Fruit fly (Drosophila melanogaster) whole organism, adult: ENCODE measurements around the gene CG2310.
A peak's percentile ranks its signal among the peaks of the same experiment; 100 is the strongest.

ENCODE experiments used
- CG11617 ChIP-seq: fragments of 200-800 bp; sonication (Bioruptor generic); optimal IDR thresholded peaks from 2 replicates; lab custom pipeline; 2017; ENCODE audit warnings: mild to moderate bottlenecking, missing biosample characterization, missing genetic modification reagents, missing genetic modification characterization
- CG12768 ChIP-seq: fragments of 200-800 bp; sonication (Bioruptor generic); optimal IDR thresholded peaks from 2 replicates; lab custom pipeline; 2017; ENCODE audit warnings: missing biosample characterization, missing genetic modification characterization, mild to moderate bottlenecking, moderate library complexity, missing genetic modification reagents
- CG14711 ChIP-seq: fragments of 200-800 bp; sonication (Bioruptor generic); optimal IDR thresholded peaks from 2 replicates; lab custom pipeline; 2018; ENCODE audit warnings: missing biosample characterization, mild to moderate bottlenecking, missing genetic modification characterization, moderate library complexity
- CG1620 ChIP-seq: fragments of 200-800 bp; sonication (Bioruptor generic); optimal IDR thresholded peaks from 2 replicates; lab custom pipeline; 2016; ENCODE audit warnings: missing biosample characterization, missing genetic modification characterization
- CG33017 ChIP-seq: fragments of 200-800 bp; sonication (Bioruptor generic); optimal IDR thresholded peaks from 2 replicates; lab custom pipeline; 2018; ENCODE audit warnings: missing biosample characterization, mild to moderate bottlenecking, missing genetic modification characterization, moderate library complexity
- CG5204 ChIP-seq: fragments of 200-800 bp; sonication (Bioruptor generic); optimal IDR thresholded peaks from 2 replicates; lab custom pipeline; 2016; ENCODE audit warnings: missing biosample characterization, missing genetic modification characterization
- CG7045 ChIP-seq: fragments of 200-800 bp; sonication (Bioruptor generic); optimal IDR thresholded peaks from 2 replicates; lab custom pipeline; 2017; ENCODE audit warnings: missing biosample characterization, mild to moderate bottlenecking, missing genetic modification characterization
- CG7101 ChIP-seq: fragments of 200-800 bp; sonication (Bioruptor generic); optimal IDR thresholded peaks from 2 replicates; lab custom pipeline; 2018; ENCODE audit warnings: missing biosample characterization, mild to moderate bottlenecking, missing genetic modification characterization, moderate library complexity
- Clk ChIP-seq: fragments of 200-800 bp; sonication (Bioruptor generic); optimal IDR thresholded peaks from 2 replicates; lab custom pipeline; 2017; ENCODE audit warnings: missing biosample characterization, missing genetic modification characterization
- Crg-1 ChIP-seq: fragments of 200-800 bp; sonication (Bioruptor generic); optimal IDR thresholded peaks from 2 replicates; lab custom pipeline; 2016; ENCODE audit warnings: missing biosample characterization, missing genetic modification characterization
- Hr96 ChIP-seq: fragments of 200-800 bp; sonication (Bioruptor generic); optimal IDR thresholded peaks from 2 replicates; lab custom pipeline; 2016; ENCODE audit warnings: missing biosample characterization, missing genetic modification characterization
- Mnt ChIP-seq: fragments of 200-800 bp; sonication (Bioruptor generic); optimal IDR thresholded peaks from 2 replicates; lab custom pipeline; 2016; ENCODE audit warnings: missing biosample characterization, mild to moderate bottlenecking, missing genetic modification characterization
- bab1 ChIP-seq: fragments of 200-800 bp; sonication (Bioruptor generic); optimal IDR thresholded peaks from 3 replicates; lab custom pipeline; 2019; ENCODE audit warnings: missing biosample characterization, mild to moderate bottlenecking, missing genetic modification characterization, moderate library complexity
- cic ChIP-seq: fragments of 200-800 bp; sonication (Bioruptor generic); optimal IDR thresholded peaks from 2 replicates; lab custom pipeline; 2017; ENCODE audit warnings: missing biosample characterization, mild to moderate bottlenecking, missing genetic modification characterization, moderate library complexity
- cnc ChIP-seq, 2 experiments: fragments of >200 bp; optimal IDR thresholded peaks; 2 replicates each; lab custom pipeline; 2017
- kay ChIP-seq: fragments of 200-800 bp; sonication (Bioruptor generic); peaks from one replicate; lab custom pipeline; 2016; ENCODE audit warnings: missing biosample characterization, missing genetic modification characterization, borderline replicate concordance
- ovo ChIP-seq: fragments of 200-800 bp; sonication (Bioruptor generic); optimal IDR thresholded peaks from 2 replicates; lab custom pipeline; 2016; ENCODE audit warnings: missing biosample characterization, missing genetic modification characterization
- pad ChIP-seq: fragments of 200-800 bp; sonication (Bioruptor generic); optimal IDR thresholded peaks from 3 replicates; lab custom pipeline; 2017; ENCODE audit warnings: missing biosample characterization, missing genetic modification characterization, mild to moderate bottlenecking, moderate library complexity, missing genetic modification reagents
- tj ChIP-seq: fragments of 200-800 bp; sonication (Bioruptor generic); optimal IDR thresholded peaks from 3 replicates; lab custom pipeline; 2017; ENCODE audit warnings: missing biosample characterization, mild to moderate bottlenecking, missing genetic modification characterization, moderate library complexity
- toe ChIP-seq: fragments of 200-800 bp; sonication (Bioruptor generic); optimal IDR thresholded peaks from 2 replicates; lab custom pipeline; 2016; ENCODE audit warnings: missing biosample characterization, missing genetic modification characterization

The CG2310 gene

dm6 chr3R:29511472-29511871, 18.2 kb upstream of the CG2310 start:
- TF ChIP-seq pad (GFP tag; lab: Kevin White, UChicago) (no peak), ovo (GFP tag; lab: Kevin White, UChicago) (no peak), CG5204 (GFP tag; lab: Kevin White, UChicago) (no peak), Clk (GFP tag; lab: Kevin White, UChicago) (no peak), Mnt (no peak), Crg-1 (GFP tag; lab: Kevin White, UChicago) (no peak), CG7045 (GFP tag; lab: Kevin White, UChicago) (no peak)

dm6 chr3R:29508551-29509266, 15.4 kb upstream of the CG2310 start:
- no peak for TF ChIP-seq CG33017 (tag; lab: Kevin White, UChicago)
- TF ChIP-seq toe (GFP tag; lab: Kevin White, UChicago): no peak
- TF ChIP-seq CG1620: no peak
- TF ChIP-seq bab1 (GFP tag; lab: Kevin White, UChicago): no peak
- TF ChIP-seq CG7045 (GFP tag; lab: Kevin White, UChicago): no peak
- TF ChIP-seq CG11617 (GFP tag; lab: Kevin White, UChicago): no peak
- no peak for TF ChIP-seq tj (GFP tag; lab: Kevin White, UChicago)
- no peak for TF ChIP-seq CG7101 (tag; lab: Kevin White, UChicago)
- TF ChIP-seq Hr96 (GFP tag; lab: Kevin White, UChicago): no peak
- TF ChIP-seq cic (GFP tag; lab: Kevin White, UChicago): no peak
- TF ChIP-seq CG12768: no peak
- TF ChIP-seq ovo (GFP tag; lab: Kevin White, UChicago): no peak
- no peak for TF ChIP-seq Clk (GFP tag; lab: Kevin White, UChicago)

- TF ChIP-seq ovo (GFP tag; lab: Kevin White, UChicago): no peak
- no peak for TF ChIP-seq Hr96 (GFP tag; lab: Kevin White, UChicago)
- no peak for TF ChIP-seq CG7101 (tag; lab: Kevin White, UChicago)
- no peak for TF ChIP-seq CG11617 (GFP tag; lab: Kevin White, UChicago)
- TF ChIP-seq Mnt: no peak
- TF ChIP-seq Crg-1 (GFP tag; lab: Kevin White, UChicago): no peak
- no peak for TF ChIP-seq CG1620
- no peak for TF ChIP-seq tj (GFP tag; lab: Kevin White, UChicago)
- no peak for TF ChIP-seq toe (GFP tag; lab: Kevin White, UChicago)
- no peak for TF ChIP-seq CG12768
- no peak for TF ChIP-seq kay (GFP tag; lab: Kevin White, UChicago)
- no peak for TF ChIP-seq CG14711 (tag; lab: Kevin White, UChicago)
- TF ChIP-seq cnc (optimal IDR thresholded peaks at IDR 0.05; lab: Kevin White, UChicago): no peak
- TF ChIP-seq CG33017 (tag; lab: Kevin White, UChicago): no peak
- no peak for TF ChIP-seq CG5204 (GFP tag; lab: Kevin White, UChicago)
- TF ChIP-seq CG7045 (GFP tag; lab: Kevin White, UChicago): no peak
- TF ChIP-seq pad (GFP tag; lab: Kevin White, UChicago): no peak
- TF ChIP-seq cic (GFP tag; lab: Kevin White, UChicago): no peak
- no peak for TF ChIP-seq bab1 (GFP tag; lab: Kevin White, UChicago)
- no peak for TF ChIP-seq Clk (GFP tag; lab: Kevin White, UChicago)
These were observed 13.3 kb upstream of the CG2310 start for dm6 chr3R:29506581-29506980.

dm6 chr3R:29503406-29504116, 10.2 kb upstream of the CG2310 start, which contains the start of gene Trc8:
Gene Trc8 (minus strand): TSS chr3R:29503797.
- TF ChIP-seq cnc (optimal IDR thresholded peaks at IDR 0.05; lab: Kevin White, UChicago) (no peak), bab1 (GFP tag; lab: Kevin White, UChicago) (peak; percentile 27)

dm6 chr3R:29502978-29503377, 9.7 kb upstream of the CG2310 start:
- TF ChIP-seq Mnt: no peak
- no peak for TF ChIP-seq CG5204 (GFP tag; lab: Kevin White, UChicago)
- TF ChIP-seq Crg-1 (GFP tag; lab: Kevin White, UChicago): no peak
- TF ChIP-seq Hr96 (GFP tag; lab: Kevin White, UChicago): no peak
- no peak for TF ChIP-seq Clk (GFP tag; lab: Kevin White, UChicago)
- TF ChIP-seq cnc (optimal IDR thresholded peaks at IDR 0.05; lab: Kevin White, UChicago): peak; percentile 76 to 90
- TF ChIP-seq CG1620: no peak

- TF ChIP-seq tj (GFP tag; lab: Kevin White, UChicago) (no peak), CG7101 (tag; lab: Kevin White, UChicago) (no peak), CG12768 (no peak), CG33017 (tag; lab: Kevin White, UChicago) (no peak), bab1 (GFP tag; lab: Kevin White, UChicago) (no peak), cnc (optimal IDR thresholded peaks at IDR 0.05; lab: Kevin White, UChicago) (no peak), toe (GFP tag; lab: Kevin White, UChicago) (no peak), Mnt (no peak), CG7045 (GFP tag; lab: Kevin White, UChicago) (no peak), CG14711 (tag; lab: Kevin White, UChicago) (no peak), kay (GFP tag; lab: Kevin White, UChicago) (no peak), CG5204 (GFP tag; lab: Kevin White, UChicago) (no peak), CG1620 (no peak)
These were observed 3.0 kb upstream of the CG2310 start for dm6 chr3R:29496315-29496714.
